Fruit fly (Drosophila melanogaster): ENCODE measurements around the gene Ndf.
A peak's percentile ranks its signal among the peaks of the same experiment; 100 is the strongest.

DNA sequence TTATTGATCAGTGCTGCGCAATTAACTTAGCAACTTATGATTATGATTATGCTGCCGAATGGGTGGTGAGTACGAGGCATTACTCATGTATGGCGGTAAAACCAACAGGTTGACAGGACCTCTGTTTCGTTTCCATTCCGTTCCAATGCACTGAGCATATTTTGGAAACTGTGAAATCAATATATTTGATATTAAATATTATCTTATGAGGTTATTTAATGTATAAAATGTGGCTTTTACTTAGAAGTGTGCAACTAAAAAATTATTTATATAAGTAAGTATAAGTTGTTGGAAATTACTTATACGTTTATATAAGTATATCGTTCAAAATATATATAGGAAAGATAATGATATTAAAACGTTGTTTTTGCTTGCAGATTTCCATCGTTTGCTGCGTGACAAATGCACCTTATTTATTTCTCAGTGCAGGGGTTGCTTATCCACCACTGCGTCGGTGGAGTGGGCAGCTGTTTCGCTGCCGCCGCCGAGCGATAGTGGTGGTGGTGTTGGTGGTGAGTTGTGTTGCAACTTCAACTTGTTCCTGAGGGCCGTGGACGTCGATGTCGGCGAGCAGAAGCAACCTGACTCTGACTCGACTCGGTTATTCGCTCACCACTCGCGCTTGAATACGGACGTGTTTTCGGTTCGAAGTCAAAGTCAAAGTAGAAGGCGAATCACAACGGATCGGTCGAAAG lies 19.4 kb upstream of the Ndf start, which contains the start of gene bib:
- peak; percentile 77 for TF ChIP-seq CG15269 (tag; optimal IDR thresholded peaks at IDR 0.05)
- peak; percentile 90 for TF ChIP-seq CG30020 (tag; optimal IDR thresholded peaks at IDR 0.05)
- TF ChIP-seq Hmx (GFP tag; optimal IDR thresholded peaks at IDR 0.05) = no peak
- 0 out of 3 replicates have a peak, but pooled peaks have one; percentile 38 for TF ChIP-seq CG2889 (GFP tag; IDR thresholded peaks at IDR 0.05)
- TF ChIP-seq Poxn (GFP tag; IDR thresholded peaks at IDR 0.05) = no peak
- TF ChIP-seq CG16813 (GFP tag; IDR thresholded peaks at IDR 0.05; ENCODE audit: partially characterized antibody) = 0 out of 3 replicates have a peak, but pooled peaks have one; percentile 23
- TF ChIP-seq aop (GFP tag; IDR thresholded peaks at IDR 0.05) = no peak
- TF ChIP-seq HLH3B (GFP tag; IDR thresholded peaks at IDR 0.05) = peak; percentile 58
- TF ChIP-seq CG7786 (GFP tag; optimal IDR thresholded peaks at IDR 0.05) = peak; percentile 4
- TF ChIP-seq Vsx1 (GFP tag; optimal IDR thresholded peaks at IDR 0.05) = peak; percentile 73
